Worm (Caenorhabditis elegans) whole organism, L2 larva: ENCODE measurements around the gene Y116A8C.463.

Source experiments
- C34F6.9 ChIP-seq: fragments of 150-350 bp; optimal IDR thresholded peaks from 2 replicates; lab custom pipeline; 2014; ENCODE audit warnings: missing biosample characterization, missing genetic modification characterization
- F13H6.1 ChIP-seq: sonication (generic microtip); optimal IDR thresholded peaks from 2 replicates; lab custom pipeline; 2016; ENCODE audit warnings: missing genetic modification characterization, missing compliant biosample characterization
- R02D3.7 ChIP-seq: fragments of 150-350 bp; optimal IDR thresholded peaks from 2 replicates; lab custom pipeline; 2014; ENCODE audit warnings: missing biosample characterization, missing genetic modification characterization
- Y55F3AM.14 ChIP-seq: fragments of 200-800 bp; sonication (Bioruptor generic); optimal IDR thresholded peaks from 2 replicates; lab custom pipeline; 2018; ENCODE audit warnings: mild to moderate bottlenecking, missing genetic modification characterization, missing compliant biosample characterization
- ZK546.5 ChIP-seq: sonication (generic microtip); optimal IDR thresholded peaks from 2 replicates; lab custom pipeline; 2017; ENCODE audit warnings: missing biosample characterization, missing genetic modification characterization
- aly-2 ChIP-seq: fragments of 150-350 bp; optimal IDR thresholded peaks from 2 replicates; lab custom pipeline; 2014; ENCODE audit warnings: missing biosample characterization, missing genetic modification characterization
- ama-1 ChIP-seq: fragments of 150-350 bp; optimal IDR thresholded peaks from 2 replicates; lab custom pipeline; 2018; ENCODE audit warnings: inconsistent platforms
- blmp-1 ChIP-seq: sonication (generic microtip); optimal IDR thresholded peaks from 2 replicates; lab custom pipeline; 2017; ENCODE audit warnings: missing genetic modification characterization, mild to moderate bottlenecking, missing compliant biosample characterization, antibody characterized with exemption, moderate library complexity; ENCODE audit not compliant: insufficient read depth
- ceh-82 ChIP-seq: fragments of 150-350 bp; optimal IDR thresholded peaks from 2 replicates; lab custom pipeline; 2014; ENCODE audit warnings: missing biosample characterization, missing genetic modification characterization
- crh-2 ChIP-seq: sonication (generic microtip); optimal IDR thresholded peaks from 2 replicates; lab custom pipeline; 2017; ENCODE audit warnings: missing biosample characterization, missing genetic modification characterization
- dmd-4 ChIP-seq: sonication (generic microtip); optimal IDR thresholded peaks from 2 replicates; lab custom pipeline; 2017; ENCODE audit warnings: missing biosample characterization, missing genetic modification characterization
- egl-27 ChIP-seq: sonication (generic microtip); optimal IDR thresholded peaks from 3 replicates; lab custom pipeline; 2017; ENCODE audit warnings: missing biosample characterization, missing genetic modification reagents, missing genetic modification characterization
- elt-1 ChIP-seq: fragments of 150-350 bp; optimal IDR thresholded peaks from 2 replicates; lab custom pipeline; 2014; ENCODE audit warnings: missing biosample characterization, missing genetic modification characterization
- elt-3 ChIP-seq: sonication (generic microtip); optimal IDR thresholded peaks from 2 replicates; lab custom pipeline; 2017; ENCODE audit warnings: missing biosample characterization, missing genetic modification characterization
- fos-1 ChIP-seq: fragments of 150-350 bp; optimal IDR thresholded peaks from 2 replicates; lab custom pipeline; 2014; ENCODE audit warnings: missing biosample characterization, missing genetic modification characterization
- lin-13 ChIP-seq: fragments of 150-350 bp; optimal IDR thresholded peaks from 2 replicates; lab custom pipeline; 2014; ENCODE audit warnings: missing biosample characterization, missing genetic modification reagents, missing genetic modification characterization
- lin-39 ChIP-seq: fragments of 150-350 bp; optimal IDR thresholded peaks from 2 replicates; lab custom pipeline; 2014; ENCODE audit warnings: missing biosample characterization, missing genetic modification reagents, missing genetic modification characterization
- mbf-1 ChIP-seq: sonication (generic microtip); optimal IDR thresholded peaks from 2 replicates; lab custom pipeline; 2017; ENCODE audit warnings: missing biosample characterization, missing genetic modification characterization
- mdl-1 ChIP-seq, 2 experiments: fragments of 150-350 bp in 1 of 2; sonication (generic microtip) in 1 of 2; optimal IDR thresholded peaks; 2 replicates each; lab custom pipeline; 2017; ENCODE audit warnings: missing biosample characterization in 2 of 2, missing genetic modification characterization in 2 of 2
- nhr-10 ChIP-seq: sonication (generic microtip); optimal IDR thresholded peaks from 2 replicates; lab custom pipeline; 2017; ENCODE audit warnings: missing biosample characterization, missing genetic modification characterization
- nhr-12 ChIP-seq: fragments of 150-350 bp; optimal IDR thresholded peaks from 2 replicates; lab custom pipeline; 2014; ENCODE audit warnings: missing biosample characterization, missing genetic modification characterization
- nhr-129 ChIP-seq: fragments of 150-350 bp; optimal IDR thresholded peaks from 2 replicates; lab custom pipeline; 2014; ENCODE audit warnings: missing biosample characterization, missing genetic modification characterization
- nhr-21 ChIP-seq: fragments of 150-350 bp; optimal IDR thresholded peaks from 2 replicates; lab custom pipeline; 2014; ENCODE audit warnings: missing biosample characterization, missing genetic modification characterization
- nhr-23 ChIP-seq: fragments of 150-350 bp; optimal IDR thresholded peaks from 2 replicates; lab custom pipeline; 2014; ENCODE audit warnings: missing biosample characterization, missing genetic modification reagents, missing genetic modification characterization
- nhr-237 ChIP-seq: fragments of 150-350 bp; optimal IDR thresholded peaks from 2 replicates; lab custom pipeline; 2014; ENCODE audit warnings: missing biosample characterization, missing genetic modification characterization
- nhr-25 ChIP-seq: fragments of 150-350 bp; sonication (generic microtip); optimal IDR thresholded peaks from 3 replicates; lab custom pipeline; 2014; ENCODE audit warnings: missing biosample characterization, missing genetic modification characterization
- nhr-6 ChIP-seq: fragments of 150-350 bp; optimal IDR thresholded peaks from 2 replicates; lab custom pipeline; 2014; ENCODE audit warnings: missing biosample characterization, missing genetic modification characterization
- nhr-77 ChIP-seq: fragments of 150-350 bp; optimal IDR thresholded peaks from 2 replicates; lab custom pipeline; 2014; ENCODE audit warnings: missing biosample characterization, missing genetic modification characterization
- peb-1 ChIP-seq: fragments of 150-350 bp; optimal IDR thresholded peaks from 2 replicates; lab custom pipeline; 2014; ENCODE audit warnings: missing biosample characterization, missing genetic modification characterization
- sem-4 ChIP-seq: fragments of 150-350 bp; optimal IDR thresholded peaks from 2 replicates; lab custom pipeline; 2014; ENCODE audit warnings: missing biosample characterization, missing genetic modification reagents, missing genetic modification characterization
- sma-3 ChIP-seq: sonication (generic microtip); optimal IDR thresholded peaks from 2 replicates; lab custom pipeline; 2016; ENCODE audit warnings: missing genetic modification reagents, missing genetic modification characterization, missing compliant biosample characterization
- sma-9 ChIP-seq, 2 experiments: fragments of 150-350 bp in 1 of 2; sonication (generic microtip) in 1 of 2; optimal IDR thresholded peaks; 2 replicates each; lab custom pipeline; 2014 to 2016; ENCODE audit warnings: missing genetic modification characterization in 2 of 2, mild to moderate bottlenecking in 1 of 2, missing biosample characterization in 1 of 2, missing compliant biosample characterization in 1 of 2, missing genetic modification reagents in 1 of 2, moderate library complexity in 1 of 2
- unc-39 ChIP-seq: fragments of 150-350 bp; optimal IDR thresholded peaks from 2 replicates; lab custom pipeline; 2014; ENCODE audit warnings: missing biosample characterization, missing genetic modification characterization
- unc-55 ChIP-seq: fragments of 150-350 bp; sonication (generic microtip); optimal IDR thresholded peaks from 3 replicates; lab custom pipeline; 2014; ENCODE audit warnings: missing biosample characterization, missing genetic modification reagents, missing genetic modification characterization
- zag-1 ChIP-seq: fragments of 150-350 bp; optimal IDR thresholded peaks from 2 replicates; lab custom pipeline; 2014; ENCODE audit warnings: missing biosample characterization, missing genetic modification characterization
- ztf-1 ChIP-seq: fragments of 200-800 bp; sonication (Bioruptor generic); conservative IDR thresholded peaks from 2 replicates; pipeline ENCODE4 v1.3.6; 2022; ENCODE audit warnings: missing genetic modification characterization, missing compliant biosample characterization
- ztf-11 ChIP-seq: sonication (generic microtip); optimal IDR thresholded peaks from 2 replicates; lab custom pipeline; 2017; ENCODE audit warnings: missing biosample characterization, missing genetic modification characterization

Gene Y116A8C.463

DNA sequence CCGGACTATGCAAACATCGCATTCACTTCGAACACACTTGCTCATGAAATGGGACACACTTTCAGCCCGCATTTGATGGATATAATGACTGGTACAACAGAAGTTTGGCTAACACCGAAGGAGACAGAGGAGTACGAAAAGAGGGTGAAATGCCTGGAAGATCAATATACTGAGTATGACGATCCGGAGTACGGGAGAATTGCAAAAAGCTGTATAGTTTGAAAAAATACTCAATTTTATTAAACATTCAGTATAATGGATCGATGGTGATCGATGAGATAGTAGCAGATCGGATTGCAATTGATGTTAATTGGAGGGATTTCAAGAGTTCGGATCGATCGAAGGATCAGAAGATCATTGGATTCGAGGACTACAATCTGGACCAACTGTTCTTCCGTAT, 7.0 kb downstream of the Y116A8C.463 start:
- TF ChIP-seq zag-1 (tag; lab: Kevin White, UChicago), result no peak
- TF ChIP-seq ztf-11, result no peak
- no peak for TF ChIP-seq crh-2 (tag; lab: Kevin White, UChicago)
- TF ChIP-seq mbf-1 (tag; lab: Kevin White, UChicago), result no peak
- no peak for TF ChIP-seq nhr-237 (tag; lab: Kevin White, UChicago)
- TF ChIP-seq ama-1, result no peak
- no peak for TF ChIP-seq Y55F3AM.14 (GFP tag; lab: Kevin White, UChicago)
- TF ChIP-seq R02D3.7 (tag; lab: Kevin White, UChicago), result no peak
- TF ChIP-seq elt-1 (tag; lab: Kevin White, UChicago), result no peak
- no peak for TF ChIP-seq nhr-129 (tag; lab: Kevin White, UChicago)
- TF ChIP-seq nhr-10 (tag; lab: Kevin White, UChicago), result no peak

ce11 chrIV:16931077-16931476, 11.6 kb downstream of the Y116A8C.463 start, which contains the start of gene Y116A8C.49:
Gene Y116A8C.49, minus strand, starts transcription at chrIV:16931177.
- no peak for TF ChIP-seq unc-55
- TF ChIP-seq zag-1 (tag; lab: Kevin White, UChicago), result no peak
- TF ChIP-seq F13H6.1, result no peak
- no peak for TF ChIP-seq lin-39 (tag; lab: Kevin White, UChicago)
- no peak for TF ChIP-seq R02D3.7 (tag; lab: Kevin White, UChicago)
- no peak for TF ChIP-seq nhr-77
- TF ChIP-seq nhr-23 (tag; lab: Kevin White, UChicago), result no peak
- no peak for TF ChIP-seq dmd-4 (tag; lab: Kevin White, UChicago)
- TF ChIP-seq ztf-1 (GFP tag; lab: Robert Waterston, UW), result no peak
- no peak for TF ChIP-seq nhr-10 (tag; lab: Kevin White, UChicago)
- TF ChIP-seq ceh-82 (tag; lab: Kevin White, UChicago), result no peak
- no peak for TF ChIP-seq crh-2 (tag; lab: Kevin White, UChicago)
- no peak for TF ChIP-seq peb-1 (tag; lab: Kevin White, UChicago)
- TF ChIP-seq C34F6.9, result no peak
- TF ChIP-seq blmp-1 (tag; lab: Kevin White, UChicago), result no peak

DNA sequence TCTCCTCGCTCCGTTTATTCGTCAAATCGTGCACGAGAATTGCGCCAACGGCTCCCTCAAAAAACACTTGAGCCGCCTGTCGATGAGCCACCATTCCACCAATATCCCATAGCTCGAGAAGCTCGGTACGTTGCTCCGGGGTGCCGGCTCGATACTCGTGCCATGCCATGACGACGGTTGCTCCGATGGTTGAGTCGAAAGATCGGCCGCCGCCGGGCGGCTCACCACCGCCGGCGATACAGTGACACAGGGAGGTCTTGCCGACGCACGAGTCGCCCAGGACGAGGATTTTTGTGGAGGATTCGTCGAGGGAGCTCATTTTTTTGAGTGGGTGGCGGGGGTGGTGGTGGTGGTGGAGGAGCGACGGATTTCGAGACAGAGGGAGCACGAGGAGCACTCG, 16.5 kb downstream of the Y116A8C.463 start:
- TF ChIP-seq zag-1 (tag; lab: Kevin White, UChicago) (no peak), lin-39 (tag; lab: Kevin White, UChicago) (no peak), lin-13 (GFP tag; lab: Kevin White, UChicago) (no peak), ama-1 (no peak), nhr-6 (tag; lab: Kevin White, UChicago) (no peak), nhr-25 (no peak), nhr-129 (tag; lab: Kevin White, UChicago) (no peak), fos-1 (tag; lab: Kevin White, UChicago) (no peak), Y55F3AM.14 (GFP tag; lab: Kevin White, UChicago) (no peak), nhr-12 (tag; lab: Kevin White, UChicago) (no peak), peb-1 (tag; lab: Kevin White, UChicago) (no peak), nhr-21 (no peak), aly-2 (tag; lab: Kevin White, UChicago) (no peak), nhr-77 (no peak)

DNA sequence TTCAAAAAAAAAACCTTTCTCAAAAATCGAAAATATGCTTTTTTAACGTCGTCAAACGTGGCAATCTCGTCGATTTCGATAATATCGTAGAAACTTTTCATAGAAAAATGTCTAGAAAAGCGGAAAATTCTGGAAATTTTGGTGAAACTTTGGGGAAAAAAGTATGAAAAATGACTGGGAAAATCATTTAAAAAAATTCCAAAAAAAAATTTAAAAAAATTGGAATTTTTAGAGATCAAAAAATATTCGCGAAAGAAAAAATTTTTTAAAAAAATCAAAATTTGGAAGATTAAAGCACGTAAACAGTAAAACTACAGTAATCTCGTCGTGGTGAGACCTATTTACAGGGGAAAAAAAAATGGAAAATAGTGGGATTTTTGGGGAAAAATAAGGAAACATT, 19.5 kb downstream of the Y116A8C.463 start, which contains the start of gene Y116A8C.10:
Gene Y116A8C.10, minus strand, starts transcription at position 101 of the 400 bp plus-strand sequence.
- TF ChIP-seq unc-55 (no peak), mdl-1 (tag; optimal IDR thresholded peaks at IDR 0.05; lab: Kevin White, UChicago) (no peak), crh-2 (tag; lab: Kevin White, UChicago) (no peak), elt-3 (tag; lab: Kevin White, UChicago) (no peak), ZK546.5 (no peak), lin-39 (tag; lab: Kevin White, UChicago) (no peak), Y55F3AM.14 (GFP tag; lab: Kevin White, UChicago) (no peak), sma-3 (GFP tag; lab: Kevin White, UChicago) (no peak), unc-39 (tag; lab: Kevin White, UChicago) (no peak), nhr-129 (tag; lab: Kevin White, UChicago) (no peak), sem-4 (no peak), egl-27 (tag; lab: Kevin White, UChicago) (no peak), sma-9 (GFP tag; optimal IDR thresholded peaks at IDR 0.05; lab: Kevin White, UChicago) (no peak), sma-9 (tag; optimal IDR thresholded peaks at IDR 0.05; lab: Kevin White, UChicago) (no peak)
- TF ChIP-seq, all 48 proteins: peak for 0
